Worm (Caenorhabditis elegans) whole organism, L4/young adult: ENCODE data around the gene mop-25.2.

ENCODE experiments used
- W03F9.2 ChIP-seq: fragments of 150-350 bp; optimal IDR thresholded peaks from 2 replicates; lab custom pipeline; 2014; ENCODE audit warnings: missing biosample characterization, missing genetic modification characterization
- dao-5 ChIP-seq: sonication (generic microtip); optimal IDR thresholded peaks from 2 replicates; lab custom pipeline; 2016; ENCODE audit warnings: missing genotype, missing genetic modification characterization, moderate library complexity, missing compliant biosample characterization
- him-1 ChIP-seq: sonication (generic microtip); optimal IDR thresholded peaks from 2 replicates; lab custom pipeline; 2016; ENCODE audit warnings: missing genotype, missing genetic modification reagents, missing genetic modification characterization, missing compliant biosample characterization

Gene mop-25.2

ce11 chrII:9656210-9656755, 47.2 kb downstream of the mop-25.2 start, which contains the start of gene gstk-1:
Gene gstk-1 (plus strand): TSS chrII:9656705.
- TF ChIP-seq him-1 (no peak), W03F9.2 (tag; lab: Kevin White, UChicago) (no peak), dao-5 (tag; lab: Kevin White, UChicago) (no peak)

ce11 chrII:9655530-9656139, 47.9 kb downstream of the mop-25.2 start, which contains the start of gene ZK1307.1:
Gene ZK1307.1 (minus strand): TSS chrII:9655580.
- TF ChIP-seq him-1 (no peak), W03F9.2 (tag; lab: Kevin White, UChicago) (no peak), dao-5 (tag; lab: Kevin White, UChicago) (no peak)

ce11 chrII:9653679-9654078, 49.8 kb downstream of the mop-25.2 start, which contains the start of gene ZK1307.2:
Gene ZK1307.2 (minus strand): TSS chrII:9653952.
- TF ChIP-seq him-1, result no peak
- no peak for TF ChIP-seq W03F9.2 (tag; lab: Kevin White, UChicago)
- TF ChIP-seq dao-5 (tag; lab: Kevin White, UChicago), result no peak

ce11 chrII:9652919-9653318, 50.6 kb downstream of the mop-25.2 start, which contains the start of gene ZK1307.3:
Gene ZK1307.3 (minus strand): TSS chrII:9653019.
- TF ChIP-seq W03F9.2 (tag; lab: Kevin White, UChicago), result no peak
- no peak for TF ChIP-seq dao-5 (tag; lab: Kevin White, UChicago)
- TF ChIP-seq him-1, result no peak

- TF ChIP-seq him-1 (no peak), dao-5 (tag; lab: Kevin White, UChicago) (no peak)
Observed at ce11 chrII:9651700-9652099, 51.8 kb downstream of the mop-25.2 start, which contains the start of gene ZK1307.4. Gene ZK1307.4 (minus strand): TSS chrII:9651800.
